Fruit fly (Drosophila melanogaster) whole organism, wandering third instar larva: ENCODE measurements around the gene Hsp68.

Experiments used
- Abd-B ChIP-seq: fragments of >200 bp; optimal IDR thresholded peaks from 2 replicates; lab custom pipeline; 2017; ENCODE audit warnings: missing biosample characterization, missing genetic modification characterization
- Dfd ChIP-seq: fragments of >200 bp; optimal IDR thresholded peaks from 2 replicates; lab custom pipeline; 2017; ENCODE audit warnings: missing biosample characterization, missing genetic modification characterization
- Dif ChIP-seq: fragments of 200-275, 200-300 bp; sonication (Bioruptor generic); optimal IDR thresholded peaks from 2 replicates; lab custom pipeline; 2018; ENCODE audit warnings: missing biosample characterization, missing genetic modification characterization; ENCODE audit not compliant: partially characterized antibody
- Hr83 ChIP-seq: fragments of 200-300 bp; sonication (Bioruptor generic); optimal IDR thresholded peaks from 2 replicates; lab custom pipeline; 2016; ENCODE audit warnings: missing biosample characterization, mild to moderate bottlenecking, missing genetic modification characterization, moderate library complexity; ENCODE audit not compliant: poor library complexity, severe bottlenecking
- br ChIP-seq: fragments of 200-800 bp; sonication (Bioruptor generic); optimal IDR thresholded peaks from 2 replicates; lab custom pipeline; 2016; ENCODE audit warnings: missing biosample characterization, missing genetic modification characterization
- dl ChIP-seq, 2 experiments: fragments of 175-275, 200-275 bp in 1 of 2; fragments of 200-275 bp in 1 of 2; sonication (Bioruptor generic); optimal IDR thresholded peaks; lab custom pipeline; 2018; ENCODE audit warnings: mild to moderate bottlenecking in 2 of 2, missing biosample characterization in 2 of 2, missing genetic modification characterization in 2 of 2, moderate library complexity in 2 of 2; ENCODE audit not compliant: partially characterized antibody in 2 of 2, insufficient read depth in 1 of 2
- dmrt93B ChIP-seq: fragments of 200-800 bp; sonication (Bioruptor generic); optimal IDR thresholded peaks from 2 replicates; lab custom pipeline; 2018; ENCODE audit warnings: missing biosample characterization, mild to moderate bottlenecking, missing genetic modification characterization
- fru ChIP-seq: fragments of 200-800 bp; sonication (Bioruptor generic); optimal IDR thresholded peaks from 3 replicates; lab custom pipeline; 2016; ENCODE audit warnings: missing biosample characterization, mild to moderate bottlenecking, missing genetic modification characterization
- jim ChIP-seq: fragments of 175-275, 200-325 bp; sonication (Bioruptor generic); optimal IDR thresholded peaks from 2 replicates; lab custom pipeline; 2016; ENCODE audit warnings: missing biosample characterization, mild to moderate bottlenecking, missing genetic modification characterization

DNA sequence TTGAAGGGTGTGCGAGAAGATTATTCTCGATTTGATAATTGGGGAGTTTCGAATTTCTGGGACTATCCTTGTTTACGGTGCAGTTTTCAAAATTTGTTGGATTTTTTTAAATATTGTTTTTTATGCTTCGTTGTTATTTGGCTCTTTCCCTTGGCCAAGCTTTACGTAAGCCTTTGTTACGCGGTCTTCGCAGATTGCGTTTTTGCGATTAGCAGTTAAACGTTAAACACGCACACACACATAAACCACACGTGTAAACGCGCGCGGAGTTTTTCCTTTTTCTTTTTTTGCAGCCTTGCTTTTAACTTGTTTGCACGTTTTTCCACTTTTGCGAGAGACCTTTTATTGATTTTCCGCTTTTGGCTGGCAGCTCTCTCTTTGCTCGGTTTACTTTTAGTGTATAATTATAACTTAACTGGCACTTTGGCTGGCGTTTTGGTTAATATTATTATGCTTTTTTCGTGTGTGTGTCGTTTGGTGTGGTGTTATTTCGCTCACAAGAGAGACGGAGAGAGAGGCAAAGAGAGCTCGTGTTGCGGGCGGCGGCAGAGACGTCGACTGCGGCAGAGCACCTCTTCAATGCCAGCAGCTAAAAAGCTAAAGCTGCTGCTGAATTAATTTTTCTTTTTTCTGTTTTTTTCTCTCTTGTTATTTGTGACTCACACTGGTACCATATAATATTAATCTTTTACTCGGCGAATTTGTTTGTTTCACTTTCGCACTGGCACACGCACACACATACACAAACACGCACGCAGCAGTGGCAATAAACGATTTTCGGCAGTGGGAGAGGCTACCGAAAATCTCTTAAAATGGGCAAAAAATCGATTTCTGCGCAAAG, 47.6 kb upstream of the Hsp68 start:
- TF ChIP-seq jim (no peak), br (GFP tag; lab: Kevin White, UChicago) (no peak), fru (GFP tag; lab: Kevin White, UChicago) (no peak), Dfd (GFP tag; lab: Kevin White, UChicago) (no peak), dl (GFP tag; optimal IDR thresholded peaks at IDR 0.05; lab: Kevin White, UChicago; ENCODE audit: insufficient read depth in 1 of 2, partially characterized antibody in 2 of 2) (peak in 1 of 2 experiments; percentile 60), Hr83 (GFP tag; lab: Kevin White, UChicago) (no peak), Dif (GFP tag; lab: Kevin White, UChicago) (peak; percentile 56), Abd-B (GFP tag; lab: Kevin White, UChicago) (no peak), dmrt93B (GFP tag; lab: Kevin White, UChicago) (no peak)
